Worm (Caenorhabditis elegans) whole organism, midembryonic: ENCODE measurements around the gene K08D8.3.

Experiments used
- T22C8.4 ChIP-seq: fragments of 200-800 bp; sonication (Bioruptor generic); IDR thresholded peaks from 2 replicates; pipeline ENCODE4 v1.3.6; 2022; ENCODE audit warnings: missing genetic modification characterization, missing compliant biosample characterization
- cog-1 ChIP-seq: sonication (generic microtip); optimal IDR thresholded peaks from 2 replicates; lab custom pipeline; 2016; ENCODE audit warnings: missing genetic modification characterization, missing compliant biosample characterization
- flt-1 ChIP-seq: fragments of 200-800 bp; sonication (Bioruptor generic); IDR thresholded peaks from 2 replicates; pipeline ENCODE4 v1.3.6; 2022; ENCODE audit warnings: missing genetic modification characterization, missing compliant biosample characterization
- klf-2 ChIP-seq: fragments of 200-800 bp; sonication (Bioruptor generic); conservative IDR thresholded peaks from 2 replicates; pipeline ENCODE4 v1.3.6; 2022; ENCODE audit warnings: missing genetic modification reagents, missing genetic modification characterization, missing compliant biosample characterization
- tab-1 ChIP-seq: fragments of 200-800 bp; sonication (Bioruptor generic); IDR thresholded peaks from 2 replicates; pipeline ENCODE4 v1.3.6; 2022; ENCODE audit warnings: missing genetic modification characterization, missing compliant biosample characterization
- ztf-23 ChIP-seq: fragments of 200-800 bp; sonication (Bioruptor generic); IDR thresholded peaks from 2 replicates; pipeline ENCODE4 v1.3.6; 2022; ENCODE audit warnings: missing genetic modification reagents, missing genetic modification characterization, missing compliant biosample characterization
- ztf-29 ChIP-seq: fragments of 200-800 bp; sonication (Bioruptor generic); IDR thresholded peaks from 2 replicates; pipeline ENCODE4 v1.3.6; 2022; ENCODE audit warnings: missing genetic modification reagents, missing genetic modification characterization, missing compliant biosample characterization

ce11 chrIV:12914532-12915019 lies 8.1 kb upstream of the K08D8.3 start, which contains the start of gene irg-6:
- no peak for TF ChIP-seq T22C8.4 (GFP tag; lab: Robert Waterston, UW)
- no peak for TF ChIP-seq ztf-23 (GFP tag; lab: Robert Waterston, UW)
- no peak for TF ChIP-seq cog-1 (tag; lab: Kevin White, UChicago)
- no peak for TF ChIP-seq ztf-29
- no peak for TF ChIP-seq klf-2 (GFP tag; lab: Robert Waterston, UW)
- no peak for TF ChIP-seq tab-1 (GFP tag; lab: Robert Waterston, UW)
- no peak for TF ChIP-seq flt-1 (GFP tag; lab: Robert Waterston, UW)
